Fruit fly (Drosophila melanogaster) whole organism, wandering third instar larva: ENCODE measurements around the gene CG43165.
A peak's percentile ranks its signal among the peaks of the same experiment; 100 is the strongest.

ENCODE experiments used
- Abd-B ChIP-seq: fragments of >200 bp; optimal IDR thresholded peaks from 2 replicates; lab custom pipeline; 2017; ENCODE audit warnings: missing biosample characterization, missing genetic modification characterization
- CG32264 ChIP-seq: fragments of 200-800 bp; sonication (Bioruptor generic); optimal IDR thresholded peaks from 2 replicates; lab custom pipeline; 2016; ENCODE audit warnings: missing biosample characterization, missing genetic modification characterization
- CrebA ChIP-seq: fragments of 200-800 bp; sonication (Bioruptor generic); optimal IDR thresholded peaks from 2 replicates; lab custom pipeline; 2016; ENCODE audit warnings: missing biosample characterization, mild to moderate bottlenecking, missing genetic modification characterization, borderline replicate concordance
- Dif ChIP-seq: fragments of 200-275, 200-300 bp; sonication (Bioruptor generic); optimal IDR thresholded peaks from 2 replicates; lab custom pipeline; 2018; ENCODE audit warnings: missing biosample characterization, missing genetic modification characterization; ENCODE audit not compliant: partially characterized antibody
- GATAd ChIP-seq: sonication (Bioruptor generic); optimal IDR thresholded peaks from 2 replicates; lab custom pipeline; 2016; ENCODE audit warnings: missing biosample characterization, missing genetic modification characterization
- Hr83 ChIP-seq: fragments of 200-300 bp; sonication (Bioruptor generic); optimal IDR thresholded peaks from 2 replicates; lab custom pipeline; 2016; ENCODE audit warnings: missing biosample characterization, mild to moderate bottlenecking, missing genetic modification characterization, moderate library complexity; ENCODE audit not compliant: poor library complexity, severe bottlenecking
- Jra ChIP-seq: sonication (Bioruptor generic); optimal IDR thresholded peaks from 2 replicates; lab custom pipeline; 2016; ENCODE audit warnings: missing biosample characterization, missing genetic modification characterization
- N ChIP-seq: fragments of >200 bp; optimal IDR thresholded peaks from 2 replicates; lab custom pipeline; 2018; ENCODE audit warnings: missing biosample characterization, missing external identifiers, missing genetic modification characterization
- OdsH ChIP-seq: fragments of 200-800 bp; sonication (Bioruptor generic); optimal IDR thresholded peaks from 2 replicates; lab custom pipeline; 2016; ENCODE audit warnings: missing biosample characterization, mild to moderate bottlenecking, missing genetic modification characterization
- Rel ChIP-seq, 2 experiments: fragments of 200-800 bp; sonication (Bioruptor generic) in 1 of 2; optimal IDR thresholded peaks; 2 replicates in 1 of 2; 3 replicates in 1 of 2; lab custom pipeline; 2016 to 2019; ENCODE audit warnings: mild to moderate bottlenecking in 2 of 2, missing biosample characterization in 2 of 2, missing genetic modification characterization in 2 of 2, moderate library complexity in 1 of 2
- Sp1 ChIP-seq: fragments of 200-800 bp; sonication (Bioruptor generic); optimal IDR thresholded peaks from 3 replicates; lab custom pipeline; 2019; ENCODE audit warnings: missing biosample characterization, mild to moderate bottlenecking, missing genetic modification characterization, moderate library complexity
- dmrt93B ChIP-seq: fragments of 200-800 bp; sonication (Bioruptor generic); optimal IDR thresholded peaks from 2 replicates; lab custom pipeline; 2018; ENCODE audit warnings: missing biosample characterization, mild to moderate bottlenecking, missing genetic modification characterization
- dsf ChIP-seq: sonication (Bioruptor generic); optimal IDR thresholded peaks from 2 replicates; lab custom pipeline; 2016; ENCODE audit warnings: missing biosample characterization, missing genetic modification characterization, borderline replicate concordance
- ey ChIP-seq: fragments of 200-800 bp; sonication (Bioruptor generic); optimal IDR thresholded peaks from 2 replicates; lab custom pipeline; 2016; ENCODE audit warnings: missing biosample characterization, missing genetic modification characterization
- foxo ChIP-seq, 2 experiments: fragments of 200-800 bp; sonication (Bioruptor generic); optimal IDR thresholded peaks; 2 replicates in 1 of 2; 3 replicates in 1 of 2; lab custom pipeline; 2016 to 2017; ENCODE audit warnings: missing biosample characterization in 2 of 2, missing genetic modification characterization in 2 of 2
- h ChIP-seq: fragments of 200-800 bp; sonication (Bioruptor generic); optimal IDR thresholded peaks from 3 replicates; lab custom pipeline; 2016; ENCODE audit warnings: missing biosample characterization, mild to moderate bottlenecking, missing genetic modification characterization
- lola ChIP-seq: fragments of >200 bp; optimal IDR thresholded peaks from 2 replicates; lab custom pipeline; 2017; ENCODE audit warnings: missing biosample characterization, missing genetic modification characterization
- sage ChIP-seq: fragments of 200-800 bp; sonication (Bioruptor generic); optimal IDR thresholded peaks from 2 replicates; lab custom pipeline; 2016; ENCODE audit warnings: missing biosample characterization, mild to moderate bottlenecking, missing genetic modification characterization
- sv ChIP-seq: fragments of 200-800 bp; sonication (Bioruptor generic); optimal IDR thresholded peaks from 3 replicates; lab custom pipeline; 2016; ENCODE audit warnings: missing biosample characterization, missing genetic modification characterization
- tai ChIP-seq: sonication (Bioruptor generic); optimal IDR thresholded peaks from 2 replicates; lab custom pipeline; 2016; ENCODE audit warnings: missing biosample characterization, missing genetic modification characterization
- usp ChIP-seq: fragments of >200 bp; optimal IDR thresholded peaks from 2 replicates; lab custom pipeline; 2017; ENCODE audit warnings: missing biosample characterization, missing genetic modification characterization
- woc ChIP-seq: sonication (Bioruptor generic); optimal IDR thresholded peaks from 2 replicates; lab custom pipeline; 2016; ENCODE audit warnings: missing biosample characterization, mild to moderate bottlenecking, missing genetic modification characterization

The CG43165 gene

DNA sequence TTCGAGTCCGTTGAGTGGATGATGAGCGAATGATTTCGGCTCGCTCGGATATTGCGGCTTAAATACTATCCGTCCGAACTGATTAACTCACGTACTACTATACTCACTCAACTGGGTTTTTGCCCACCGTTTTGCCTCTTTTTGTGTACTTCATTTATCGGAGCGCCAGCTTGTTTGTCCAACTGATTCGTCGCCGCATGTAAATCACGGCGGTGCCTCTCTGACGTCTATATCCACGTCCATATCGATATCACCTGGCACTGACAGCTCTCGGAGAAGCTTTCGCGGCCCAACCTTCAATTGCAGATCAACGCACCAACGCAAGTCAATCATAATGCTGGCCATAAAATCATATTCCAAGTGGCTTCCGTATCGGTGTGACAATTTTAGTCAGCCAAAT is 3.0 kb upstream of the CG43165 start, which contains the start of gene CG3604:
Gene CG3604 (minus strand): TSS at position 101 of the 400 bp plus-strand sequence.
- no peak for TF ChIP-seq Abd-B (GFP tag; lab: Kevin White, UChicago)
- TF ChIP-seq dsf (GFP tag; lab: Kevin White, UChicago) = no peak

DNA sequence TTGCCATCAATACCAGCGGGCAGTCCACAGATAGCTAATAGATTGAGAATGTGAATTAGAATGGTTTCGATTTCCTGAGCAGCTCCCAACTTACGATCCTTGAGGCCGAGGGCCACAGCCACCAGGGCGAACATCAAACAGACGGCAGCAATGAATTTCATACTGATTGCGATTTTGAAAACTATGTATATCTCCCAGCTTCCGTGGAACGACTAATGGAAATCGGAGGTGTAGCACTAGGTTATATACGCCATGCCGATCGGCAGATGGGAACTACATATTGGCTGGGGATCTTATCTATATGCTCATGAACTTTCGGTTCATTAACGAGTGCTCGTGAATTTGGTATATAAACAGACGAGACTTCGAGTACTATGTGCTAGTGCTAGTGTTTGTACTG is 1.6 kb upstream of the CG43165 start, which contains the start of gene IM33:
Gene IM33 (minus strand): TSS at position 221 of the 400 bp plus-strand sequence.
- no peak for TF ChIP-seq dmrt93B (GFP tag; lab: Kevin White, UChicago)
- TF ChIP-seq ey (GFP tag; lab: Kevin White, UChicago) = no peak
- TF ChIP-seq, all 38 proteins: peak for 0

DNA sequence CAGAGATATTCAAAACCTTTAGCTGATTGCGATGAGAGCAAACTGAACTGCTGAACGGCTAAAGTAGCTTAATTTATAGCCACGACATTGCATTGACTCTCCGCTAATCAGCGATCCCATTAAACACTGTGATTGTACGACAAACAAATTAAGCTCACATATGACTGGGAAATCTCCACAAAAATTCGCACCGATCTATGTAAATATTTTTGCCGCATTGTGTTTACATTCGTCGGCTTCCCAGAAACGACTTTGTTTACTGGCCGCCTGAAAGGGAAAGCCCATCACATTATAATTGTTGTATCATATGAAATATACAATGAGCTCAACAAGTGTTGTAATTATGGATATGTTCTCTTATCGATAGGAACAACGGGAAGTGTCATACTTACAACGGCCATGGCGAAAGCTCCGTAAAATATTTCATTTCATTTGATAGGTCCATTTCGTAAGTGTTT is 570 bp upstream of the CG43165 start, which contains the start of gene CG16713:
Gene CG16713 (minus strand): TSS at position 51 of the 458 bp plus-strand sequence.
- TF ChIP-seq usp (GFP tag; lab: Kevin White, UChicago) (no peak), Rel (GFP tag; optimal IDR thresholded peaks at IDR 0.05; lab: Kevin White, UChicago) (no peak), Rel (tag; optimal IDR thresholded peaks at IDR 0.05; lab: Kevin White, UChicago) (peak; percentile 96), N (GFP tag; lab: Kevin White, UChicago) (no peak)

DNA sequence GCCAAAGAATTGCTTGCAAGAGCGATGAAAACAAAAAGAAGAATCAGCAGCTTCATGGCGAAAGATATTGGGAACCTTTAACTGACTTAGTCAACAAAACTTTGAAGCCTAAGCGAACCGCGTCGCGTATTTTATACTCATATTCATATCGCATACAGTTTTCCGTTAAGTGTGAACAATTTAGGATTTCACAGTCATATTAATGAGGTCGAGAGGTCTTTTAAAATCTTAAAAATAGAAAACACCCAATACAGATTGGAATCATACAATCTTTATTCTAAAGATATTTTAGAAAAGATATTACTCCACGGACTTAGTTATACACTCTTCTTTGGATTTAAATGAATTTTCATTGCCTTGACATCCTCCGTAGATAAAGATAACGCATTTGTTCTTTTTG is 1.0 kb downstream of the CG43165 start, which contains the start of gene Acp24A4:
Gene Acp24A4 (minus strand): TSS at position 101 of the 400 bp plus-strand sequence.
- TF ChIP-seq ey (GFP tag; lab: Kevin White, UChicago) = no peak
- no peak for TF ChIP-seq CG32264 (GFP tag; lab: Kevin White, UChicago)
- no peak for TF ChIP-seq woc (GFP tag; lab: Kevin White, UChicago)
- no peak for TF ChIP-seq sv (GFP tag; lab: Kevin White, UChicago)
- no peak for TF ChIP-seq h (GFP tag; lab: Kevin White, UChicago)
- no peak for TF ChIP-seq sage (GFP tag; lab: Kevin White, UChicago)
- TF ChIP-seq N (GFP tag; lab: Kevin White, UChicago) = no peak
- no peak for TF ChIP-seq foxo (GFP tag; optimal IDR thresholded peaks at IDR 0.05; lab: Kevin White, UChicago)
- no peak for TF ChIP-seq Hr83
- no peak for TF ChIP-seq lola (GFP tag; lab: Kevin White, UChicago)
- no peak for TF ChIP-seq tai
- TF ChIP-seq CrebA (GFP tag; lab: Kevin White, UChicago) = no peak
- no peak for TF ChIP-seq Jra (GFP tag; lab: Kevin White, UChicago)
- TF ChIP-seq dmrt93B (GFP tag; lab: Kevin White, UChicago) = no peak
- TF ChIP-seq Rel (GFP tag; optimal IDR thresholded peaks at IDR 0.05; lab: Kevin White, UChicago) = no peak
- no peak for TF ChIP-seq Rel (tag; optimal IDR thresholded peaks at IDR 0.05; lab: Kevin White, UChicago)

DNA sequence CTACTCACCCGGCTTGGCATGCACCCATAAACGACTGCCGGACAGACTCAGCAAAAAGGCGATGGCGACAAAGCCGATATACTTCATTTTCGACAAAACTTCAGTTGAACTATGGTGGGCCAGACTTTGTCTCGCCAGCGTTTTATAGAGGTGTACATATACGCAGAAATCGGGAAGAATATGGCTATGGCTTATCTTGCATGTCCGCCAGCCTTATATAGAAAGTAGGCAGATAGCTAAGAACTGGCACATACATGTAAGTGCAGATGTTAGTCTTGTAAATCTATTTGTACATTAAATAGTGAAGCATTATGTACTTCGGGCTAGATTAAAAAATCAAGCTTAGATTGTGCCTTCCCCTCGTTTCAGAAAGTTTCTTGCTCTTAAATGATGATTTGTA is 1.7 kb downstream of the CG43165 start, which contains the start of gene CG3513:
Gene CG3513 (minus strand): TSS at position 101 of the 400 bp plus-strand sequence.
- TF ChIP-seq OdsH (no peak), sv (GFP tag; lab: Kevin White, UChicago) (no peak), Sp1 (GFP tag; lab: Kevin White, UChicago) (no peak), Jra (GFP tag; lab: Kevin White, UChicago) (no peak), ey (GFP tag; lab: Kevin White, UChicago) (no peak)

DNA sequence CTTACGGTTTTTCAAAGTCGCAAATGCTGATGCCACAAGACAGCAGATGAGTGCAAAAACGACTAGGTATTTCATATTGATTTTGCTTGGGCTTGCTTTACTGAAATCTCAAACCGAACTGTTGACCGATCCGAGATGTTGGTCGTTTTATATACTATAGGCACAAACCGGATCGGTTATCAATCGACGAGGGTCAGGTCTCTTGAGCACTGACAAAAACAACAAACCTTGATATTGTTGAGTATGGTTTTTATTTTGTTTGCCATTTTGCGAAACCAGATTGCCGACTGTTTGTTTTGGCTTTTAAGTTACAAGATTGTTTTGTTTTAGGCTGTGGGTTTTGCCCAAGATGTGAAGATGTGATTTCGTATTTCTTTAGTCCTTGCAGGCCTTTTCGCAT is 2.4 kb downstream of the CG43165 start, which contains the start of gene CG16704:
Gene CG16704 (minus strand): TSS at position 122 of the 400 bp plus-strand sequence.
- TF ChIP-seq Rel (GFP tag; optimal IDR thresholded peaks at IDR 0.05; lab: Kevin White, UChicago) = no peak
- peak; percentile 23 for TF ChIP-seq Rel (tag; optimal IDR thresholded peaks at IDR 0.05; lab: Kevin White, UChicago)
- TF ChIP-seq dsf (GFP tag; lab: Kevin White, UChicago) = no peak
- TF ChIP-seq CG32264 (GFP tag; lab: Kevin White, UChicago) = no peak

DNA sequence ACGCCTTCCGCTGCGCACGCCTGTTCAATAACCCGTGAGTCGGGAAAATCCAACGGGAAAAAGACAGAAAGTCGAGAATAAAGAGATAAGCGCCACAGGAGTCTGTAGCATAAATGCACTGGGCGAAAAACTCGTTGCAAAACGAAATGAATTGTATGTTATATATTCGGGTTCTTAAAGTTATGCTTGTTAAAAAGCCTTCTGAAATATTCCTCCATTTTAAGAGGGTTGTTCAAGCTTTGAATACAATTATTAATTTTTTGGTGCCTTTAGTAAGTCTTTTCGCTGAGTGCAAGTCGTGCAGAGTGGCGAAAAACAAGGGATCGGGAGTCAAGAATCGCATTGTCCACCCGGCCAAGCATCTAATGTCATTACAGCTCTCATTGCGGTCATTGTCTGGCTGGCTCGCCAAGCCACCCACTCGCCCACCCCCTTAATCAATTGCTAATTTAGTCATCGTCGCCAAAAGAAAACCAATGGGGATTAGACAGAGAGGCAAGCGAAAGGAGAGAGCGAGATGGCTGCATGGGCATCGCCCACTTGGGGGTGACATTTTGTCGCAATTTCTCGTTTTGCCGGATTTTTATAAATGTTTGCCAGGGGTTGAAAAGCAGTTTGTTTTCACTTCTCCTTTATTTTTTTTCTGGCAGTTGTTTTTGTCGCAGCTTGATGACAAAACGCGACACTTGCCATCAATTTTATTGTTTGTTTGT is 9.5 kb downstream of the CG43165 start:
- TF ChIP-seq GATAd (GFP tag; lab: Kevin White, UChicago) = no peak
- TF ChIP-seq CrebA (GFP tag; lab: Kevin White, UChicago) = no peak
- TF ChIP-seq dmrt93B (GFP tag; lab: Kevin White, UChicago) = no peak
- no peak for TF ChIP-seq woc (GFP tag; lab: Kevin White, UChicago)
- no peak for TF ChIP-seq Jra (GFP tag; lab: Kevin White, UChicago)
- no peak for TF ChIP-seq Sp1 (GFP tag; lab: Kevin White, UChicago)
- TF ChIP-seq Dif (GFP tag; lab: Kevin White, UChicago) = no peak
- no peak for TF ChIP-seq Hr83
